Worm (Caenorhabditis elegans): ENCODE measurements around the gene F45E1.4.

DNA sequence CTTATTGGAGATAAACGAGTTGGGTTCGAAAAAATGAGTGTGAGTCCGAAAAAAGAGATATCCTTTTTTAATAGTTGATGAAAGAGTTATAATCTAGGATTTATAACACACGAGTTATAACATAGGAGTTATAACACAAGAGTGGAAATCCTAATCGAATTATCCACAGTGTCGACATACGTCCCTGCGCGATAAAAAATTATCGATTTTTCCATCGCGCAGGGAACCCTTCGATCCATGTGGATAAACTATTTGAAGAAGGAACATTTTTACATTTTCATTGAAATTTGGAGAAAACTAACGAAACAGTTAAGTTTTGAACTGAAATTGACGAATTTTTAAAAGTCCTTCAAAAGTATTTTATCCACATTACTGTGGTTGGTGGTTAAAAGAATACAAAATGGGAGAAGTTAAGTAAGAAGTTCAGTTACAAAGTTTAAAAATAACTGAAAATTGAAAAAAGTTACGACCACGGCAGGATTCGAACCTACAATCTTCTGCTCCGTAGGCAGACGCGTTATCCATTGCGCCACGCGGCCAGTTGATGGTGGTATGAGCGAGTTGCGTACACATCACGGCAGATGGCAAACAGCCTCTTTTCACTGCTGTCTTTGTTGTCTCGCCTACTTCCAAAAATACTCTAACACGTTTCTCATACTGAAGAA lies 50.6 kb downstream of the F45E1.4 start:
- TF ChIP-seq fkh-10 (GFP tag; optimal IDR thresholded peaks at IDR 0.05) = peak; percentile 66
- TF ChIP-seq ref-2 (tag; optimal IDR thresholded peaks at IDR 0.05) = peak; percentile 95
- no peak for TF ChIP-seq Y22D7AL.16 (tag; optimal IDR thresholded peaks at IDR 0.05)
- TF ChIP-seq ama-1 (optimal IDR thresholded peaks at IDR 0.05) = no peak
- no peak for TF ChIP-seq ztf-16 (tag; optimal IDR thresholded peaks at IDR 0.05)
- TF ChIP-seq tbx-2 (tag; optimal IDR thresholded peaks at IDR 0.05) = peak; percentile 91
- TF ChIP-seq C08G9.2 (tag; optimal IDR thresholded peaks at IDR 0.05) = peak; percentile 46
- no peak for TF ChIP-seq ceh-19 (GFP tag; optimal IDR thresholded peaks at IDR 0.05)
- peak; percentile 85 for TF ChIP-seq unc-55 (GFP tag; optimal IDR thresholded peaks at IDR 0.05)
- TF ChIP-seq pha-2 (tag; optimal IDR thresholded peaks at IDR 0.05) = no peak
- peak; percentile 91 for TF ChIP-seq rnt-1 (tag; optimal IDR thresholded peaks at IDR 0.05)
- no peak for TF ChIP-seq T23F11.4 (GFP tag; optimal IDR thresholded peaks at IDR 0.05)
- no peak for TF ChIP-seq K02D7.2 (tag; optimal IDR thresholded peaks at IDR 0.05)
- TF ChIP-seq unc-3 (GFP tag; conservative IDR thresholded peaks at IDR 0.05) = no peak
- TF ChIP-seq unc-3 (tag; optimal IDR thresholded peaks at IDR 0.05) = peak; percentile 57

Measured in whole organism, late embryonic.